Fruit fly (Drosophila melanogaster) whole organism, pupa: ENCODE measurements around the gene dnc.

Experiments
- CG12605 ChIP-seq: fragments of 200-800 bp; sonication (Bioruptor generic); IDR thresholded peaks from 2 replicates; pipeline ENCODE4 v1.3.6; 2022; ENCODE audit warnings: missing biosample characterization, missing genetic modification characterization
- CG4496 ChIP-seq: fragments of 200-800 bp; sonication (Bioruptor generic); IDR thresholded peaks from 3 replicates; pipeline ENCODE4 v1.3.6; 2022; ENCODE audit warnings: missing biosample characterization, missing genetic modification characterization
- Pif1B ChIP-seq: fragments of 200-800 bp; sonication (Bioruptor generic); optimal IDR thresholded peaks from 3 replicates; lab custom pipeline; 2016; ENCODE audit warnings: missing biosample characterization, missing genetic modification characterization
- Snoo ChIP-seq: fragments of 200-800 bp; sonication (Bioruptor generic); optimal IDR thresholded peaks from 3 replicates; lab custom pipeline; 2017; ENCODE audit warnings: missing biosample characterization, mild to moderate bottlenecking, missing genetic modification characterization, inconsistent platforms
- rn ChIP-seq: fragments of 200-800 bp; sonication (Bioruptor generic); IDR thresholded peaks from 2 replicates; pipeline ENCODE4 v1.3.6; 2022; ENCODE audit warnings: missing biosample characterization, missing genetic modification characterization

DNA sequence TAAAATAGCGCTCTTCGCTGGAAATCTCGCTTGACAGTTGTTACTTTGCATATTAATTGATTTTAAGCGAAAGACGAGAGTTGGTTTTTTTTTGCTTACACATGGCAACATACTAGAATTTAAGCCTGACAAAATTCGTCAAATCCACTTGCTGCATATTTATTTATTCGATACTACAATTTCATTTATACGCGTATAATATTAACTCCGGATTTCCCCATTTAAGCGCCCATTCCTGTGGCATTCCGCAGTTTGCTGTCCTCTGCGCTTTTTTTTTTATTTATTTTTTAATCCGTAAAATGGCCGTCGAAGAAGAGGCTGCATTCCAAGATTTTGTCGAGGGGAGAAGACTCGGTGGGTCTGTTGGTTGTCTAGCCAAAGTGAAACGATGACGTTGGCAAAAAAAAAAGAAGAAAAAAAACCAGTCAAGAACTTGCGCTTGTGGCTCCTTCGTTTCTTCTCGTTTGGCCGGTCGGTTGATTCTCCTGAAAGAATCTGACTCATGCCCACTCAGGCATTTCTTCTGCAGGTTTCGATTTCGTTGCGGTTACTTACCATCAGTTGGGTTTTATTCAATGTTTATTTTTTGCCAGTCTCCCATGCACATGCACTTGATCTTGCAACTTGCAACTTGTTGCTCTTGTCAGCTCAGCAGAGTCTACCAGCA is 206.5 kb downstream of the dnc start:
- TF ChIP-seq Snoo (tag; lab: Kevin White, UChicago) (peak; percentile 21), CG4496 (no peak), rn (GFP tag; lab: Robert Waterston, UW) (no peak), Pif1B (GFP tag; lab: Kevin White, UChicago) (no peak), CG12605 (no peak)
